Worm (Caenorhabditis elegans) whole organism, midembryonic: ENCODE data around the gene twk-43.

Source experiments
- T22C8.4 ChIP-seq: fragments of 200-800 bp; sonication (Bioruptor generic); IDR thresholded peaks from 2 replicates; pipeline ENCODE4 v1.3.6; 2022; ENCODE audit warnings: missing genetic modification characterization, missing compliant biosample characterization
- flt-1 ChIP-seq: fragments of 200-800 bp; sonication (Bioruptor generic); IDR thresholded peaks from 2 replicates; pipeline ENCODE4 v1.3.6; 2022; ENCODE audit warnings: missing genetic modification characterization, missing compliant biosample characterization
- klf-2 ChIP-seq: fragments of 200-800 bp; sonication (Bioruptor generic); conservative IDR thresholded peaks from 2 replicates; pipeline ENCODE4 v1.3.6; 2022; ENCODE audit warnings: missing genetic modification reagents, missing genetic modification characterization, missing compliant biosample characterization
- tab-1 ChIP-seq: fragments of 200-800 bp; sonication (Bioruptor generic); IDR thresholded peaks from 2 replicates; pipeline ENCODE4 v1.3.6; 2022; ENCODE audit warnings: missing genetic modification characterization, missing compliant biosample characterization
- ztf-23 ChIP-seq: fragments of 200-800 bp; sonication (Bioruptor generic); IDR thresholded peaks from 2 replicates; pipeline ENCODE4 v1.3.6; 2022; ENCODE audit warnings: missing genetic modification reagents, missing genetic modification characterization, missing compliant biosample characterization

DNA sequence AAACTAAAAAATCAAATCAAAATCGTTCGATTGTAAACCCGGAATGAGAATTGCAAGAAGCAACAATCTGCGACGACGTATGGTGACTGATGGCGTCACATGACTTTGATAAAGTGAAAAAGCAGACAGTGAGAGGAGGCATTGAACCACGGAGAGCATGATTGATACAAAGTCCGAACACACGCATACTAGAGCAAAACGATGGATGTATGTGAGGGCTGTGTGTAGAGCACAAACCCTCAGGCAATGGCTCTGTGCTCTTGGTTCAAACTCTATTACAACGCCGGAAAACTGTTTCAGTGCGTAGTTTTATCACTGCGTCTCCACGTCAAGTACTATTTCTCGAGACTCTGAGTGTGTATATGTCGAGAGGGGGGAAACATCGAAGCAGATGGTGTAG is 56.4 kb downstream of the twk-43 start:
- TF ChIP-seq flt-1 (GFP tag; lab: Robert Waterston, UW) (no peak), tab-1 (GFP tag; lab: Robert Waterston, UW) (no peak), klf-2 (no peak), ztf-23 (GFP tag; lab: Robert Waterston, UW) (no peak), T22C8.4 (GFP tag; lab: Robert Waterston, UW) (no peak)
